Worm (Caenorhabditis elegans) whole organism, young adult: Measurements from ENCODE around the gene F28H6.6.

Experiments
- B0336.3 ChIP-seq: fragments of 200-800 bp; sonication (Bioruptor generic); IDR thresholded peaks from 2 replicates; pipeline ENCODE4 v1.3.6; 2022; ENCODE audit warnings: missing genetic modification characterization, missing compliant biosample characterization
- C06A6.2 ChIP-seq: fragments of 200-800 bp; sonication (Bioruptor generic); conservative IDR thresholded peaks from 2 replicates; pipeline ENCODE4 v1.3.6; 2022; ENCODE audit warnings: missing genetic modification characterization, missing compliant biosample characterization
- D2030.7 ChIP-seq: fragments of 200-800 bp; sonication (Bioruptor generic); IDR thresholded peaks from 2 replicates; pipeline ENCODE4 v1.3.6; 2022; ENCODE audit warnings: missing genetic modification reagents, missing genetic modification characterization, missing compliant biosample characterization
- F37B4.10 ChIP-seq: fragments of 200-800 bp; sonication (Bioruptor generic); IDR thresholded peaks from 2 replicates; pipeline ENCODE4 v1.3.6; 2022; ENCODE audit warnings: missing genetic modification characterization, missing compliant biosample characterization
- F55B11.4 ChIP-seq: sonication (generic microtip); optimal IDR thresholded peaks from 2 replicates; lab custom pipeline; 2016; ENCODE audit warnings: missing compliant biosample characterization, missing genetic modification characterization, borderline replicate concordance; ENCODE audit not compliant: insufficient read depth
- T07F8.4 ChIP-seq: sonication (generic microtip); optimal IDR thresholded peaks from 2 replicates; lab custom pipeline; 2016; ENCODE audit warnings: mild to moderate bottlenecking, missing genetic modification characterization, moderate library complexity, missing compliant biosample characterization
- Y53G8AR.9 ChIP-seq: fragments of 200-800 bp; sonication (Bioruptor generic); conservative IDR thresholded peaks from 2 replicates; pipeline ENCODE4 v1.3.6; 2022; ENCODE audit warnings: missing genetic modification reagents, missing genetic modification characterization, missing compliant biosample characterization
- Y56A3A.18 ChIP-seq: fragments of 200-800 bp; sonication (Bioruptor generic); IDR thresholded peaks from 2 replicates; pipeline ENCODE4 v1.3.6; 2022; ENCODE audit warnings: missing genetic modification reagents, missing genetic modification characterization, missing compliant biosample characterization
- Y79H2A.3 ChIP-seq: fragments of 200-800 bp; sonication (Bioruptor generic); conservative IDR thresholded peaks from 2 replicates; pipeline ENCODE4 v1.3.6; 2022; ENCODE audit warnings: missing genetic modification reagents, missing genetic modification characterization, missing compliant biosample characterization
- aptf-2 ChIP-seq: fragments of 200-800 bp; sonication (Bioruptor generic); conservative IDR thresholded peaks from 2 replicates; pipeline ENCODE4 v1.3.6; 2022; ENCODE audit warnings: missing genetic modification reagents, missing genetic modification characterization, missing compliant biosample characterization
- bed-1 ChIP-seq: fragments of 200-800 bp; sonication (Bioruptor generic); IDR thresholded peaks from 2 replicates; pipeline ENCODE4 v1.3.6; 2022; ENCODE audit warnings: missing genetic modification reagents, missing genetic modification characterization, missing compliant biosample characterization
- bed-2 ChIP-seq: fragments of 200-800 bp; sonication (Bioruptor generic); IDR thresholded peaks from 2 replicates; pipeline ENCODE4 v1.3.6; 2022; ENCODE audit warnings: missing genetic modification reagents, missing genetic modification characterization, missing compliant biosample characterization
- cebp-1 ChIP-seq, 2 experiments: fragments of 200-800 bp in 1 of 2; sonication (Bioruptor generic) in 1 of 2; sonication (generic microtip) in 1 of 2; IDR thresholded peaks in 1 of 2; optimal IDR thresholded peaks in 1 of 2; 2 replicates each; pipeline versions ENCODE4 v1.3.6 to Lab custom; 2017 to 2022; ENCODE audit warnings: missing compliant biosample characterization in 2 of 2, missing genetic modification characterization in 2 of 2, mild to moderate bottlenecking in 1 of 2, missing genetic modification reagents in 1 of 2, moderate library complexity in 1 of 2
- ceh-79 ChIP-seq: sonication (generic microtip); optimal IDR thresholded peaks from 2 replicates; lab custom pipeline; 2017; ENCODE audit warnings: mild to moderate bottlenecking, missing genetic modification characterization, missing compliant biosample characterization
- dpl-1 ChIP-seq: fragments of 150-350 bp; optimal IDR thresholded peaks from 2 replicates; lab custom pipeline; 2014; ENCODE audit warnings: missing biosample characterization, missing genetic modification reagents, missing genetic modification characterization
- egl-44 ChIP-seq: fragments of 200-800 bp; sonication (Bioruptor generic); IDR thresholded peaks from 2 replicates; pipeline ENCODE4 v1.3.6; 2022; ENCODE audit warnings: missing genetic modification reagents, missing genetic modification characterization, missing compliant biosample characterization
- fkh-3 ChIP-seq: sonication (generic microtip); optimal IDR thresholded peaks from 2 replicates; lab custom pipeline; 2016; ENCODE audit warnings: mild to moderate bottlenecking, missing genetic modification characterization, missing compliant biosample characterization
- gei-17 ChIP-seq: fragments of 200-800 bp; sonication (Bioruptor generic); optimal IDR thresholded peaks from 2 replicates; lab custom pipeline; 2018; ENCODE audit warnings: mild to moderate bottlenecking, missing genetic modification characterization, missing compliant biosample characterization
- hmg-1.2 ChIP-seq: fragments of 200-800 bp; sonication (Bioruptor generic); IDR thresholded peaks from 2 replicates; pipeline ENCODE4 v1.3.6; 2022; ENCODE audit warnings: missing genetic modification reagents, missing genetic modification characterization, missing compliant biosample characterization
- let-607 ChIP-seq, 2 experiments: fragments of 200-800 bp in 1 of 2; sonication (Bioruptor generic) in 1 of 2; sonication (generic microtip) in 1 of 2; optimal IDR thresholded peaks; 2 replicates each; lab custom pipeline; 2016 to 2018; ENCODE audit warnings: mild to moderate bottlenecking in 2 of 2, missing compliant biosample characterization in 2 of 2, missing genetic modification characterization in 2 of 2, moderate library complexity in 2 of 2, missing genotype in 1 of 2
- lin-35 ChIP-seq, 3 experiments: fragments of 150-350 bp in 2 of 3; sonication (generic microtip) in 1 of 3; optimal IDR thresholded peaks; 2 replicates each; lab custom pipeline; 2014 to 2018; ENCODE audit warnings: missing biosample characterization in 3 of 3, missing genetic modification characterization in 3 of 3, missing genetic modification reagents in 3 of 3
- madf-6 ChIP-seq: fragments of 200-800 bp; sonication (Bioruptor generic); IDR thresholded peaks from 2 replicates; pipeline ENCODE4 v1.3.6; 2022; ENCODE audit warnings: missing genetic modification reagents, missing genetic modification characterization, missing compliant biosample characterization
- mes-4 ChIP-seq: sonication (generic microtip); optimal IDR thresholded peaks from 2 replicates; lab custom pipeline; 2016; ENCODE audit warnings: missing genotype, missing genetic modification characterization, missing compliant biosample characterization
- nfya-2 ChIP-seq: fragments of 200-800 bp; sonication (Bioruptor generic); IDR thresholded peaks from 2 replicates; pipeline ENCODE4 v1.3.6; 2022; ENCODE audit warnings: missing genetic modification reagents, missing genetic modification characterization, missing compliant biosample characterization
- nhr-80 ChIP-seq: sonication (generic microtip); optimal IDR thresholded peaks from 2 replicates; lab custom pipeline; 2016; ENCODE audit warnings: missing genetic modification characterization, missing compliant biosample characterization
- rpc-1 ChIP-seq, 2 experiments: fragments of 150-350 bp in 1 of 2; sonication (generic microtip) in 1 of 2; optimal IDR thresholded peaks; 2 replicates each; lab custom pipeline; 2014 to 2018; ENCODE audit warnings: missing biosample characterization in 1 of 2, missing genetic modification characterization in 1 of 2, missing genetic modification reagents in 1 of 2, missing genotype in 1 of 2
- snpc-3.4 ChIP-seq: sonication (generic microtip); optimal IDR thresholded peaks from 2 replicates; lab custom pipeline; 2017; ENCODE audit warnings: missing genetic modification characterization, mild to moderate bottlenecking, missing compliant biosample characterization, antibody characterized with exemption, moderate library complexity, missing genotype, missing genetic modification reagents
- snpc-4 ChIP-seq, 5 experiments: fragments of 150-350 bp in 1 of 5; sonication (generic microtip) in 4 of 5; optimal IDR thresholded peaks; 2 replicates each; lab custom pipeline; 2014 to 2018; ENCODE audit warnings: missing genetic modification characterization in 5 of 5, missing biosample characterization in 3 of 5, antibody characterized with exemption in 2 of 5, mild to moderate bottlenecking in 2 of 5, missing compliant biosample characterization in 2 of 5, missing genotype in 2 of 5, moderate library complexity in 2 of 5, missing genetic modification reagents in 1 of 5
- sptf-2 ChIP-seq: fragments of 200-800 bp; sonication (Bioruptor generic); optimal IDR thresholded peaks from 2 replicates; lab custom pipeline; 2018; ENCODE audit warnings: mild to moderate bottlenecking, missing genetic modification characterization, missing compliant biosample characterization
- ztf-3 ChIP-seq: fragments of 200-800 bp; sonication (Bioruptor generic); optimal IDR thresholded peaks from 2 replicates; lab custom pipeline; 2018; ENCODE audit warnings: mild to moderate bottlenecking, missing genetic modification characterization, missing compliant biosample characterization

F28H6.6 gene

DNA sequence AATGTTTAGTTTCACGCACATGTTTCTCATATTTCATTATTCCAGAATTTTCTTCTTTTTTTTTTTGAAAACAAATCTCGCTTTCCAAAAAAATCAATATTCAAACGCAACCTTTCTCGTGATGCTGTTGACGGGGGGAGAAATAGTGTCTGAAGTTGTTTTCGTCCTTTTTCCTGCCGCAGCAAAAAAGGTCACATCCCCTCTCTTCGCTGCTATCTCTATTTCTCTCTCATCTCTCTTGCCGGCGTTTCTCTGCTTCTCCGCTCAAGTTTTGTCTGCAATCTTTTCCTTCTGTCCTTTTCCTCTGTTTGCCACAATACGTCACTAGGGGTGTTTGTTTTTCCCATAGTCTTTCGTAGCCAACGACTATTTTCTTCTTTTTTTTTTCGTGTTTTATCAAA lies 21.1 kb upstream of the F28H6.6 start (continued):
- TF ChIP-seq ztf-3, result no peak
- no peak for TF ChIP-seq D2030.7 (GFP tag; lab: Robert Waterston, UW)
- 0 out of 2 replicates have a peak, but pooled peaks have one; percentile 29 for TF ChIP-seq B0336.3 (GFP tag; lab: Robert Waterston, UW)
- TF ChIP-seq let-607 (tag; optimal IDR thresholded peaks at IDR 0.05; lab: Kevin White, UChicago), result no peak
- no peak for TF ChIP-seq sptf-2
- TF ChIP-seq mes-4 (tag; lab: Kevin White, UChicago), result no peak
- no peak for TF ChIP-seq F37B4.10 (GFP tag; lab: Robert Waterston, UW)
- no peak for TF ChIP-seq madf-6 (GFP tag; lab: Robert Waterston, UW)
- no peak for TF ChIP-seq Y79H2A.3 (GFP tag; lab: Robert Waterston, UW)
- TF ChIP-seq hmg-1.2 (GFP tag; lab: Robert Waterston, UW), result peak; percentile 67; the same call in 1 of the 2 replicates
- TF ChIP-seq egl-44 (GFP tag; lab: Robert Waterston, UW), result no peak
- TF ChIP-seq C06A6.2 (GFP tag; lab: Robert Waterston, UW), result no peak; the same call in 1 of the 2 replicates
- TF ChIP-seq snpc-3.4 (tag; lab: Kevin White, UChicago), result no peak
- TF ChIP-seq bed-1, result no peak

DNA sequence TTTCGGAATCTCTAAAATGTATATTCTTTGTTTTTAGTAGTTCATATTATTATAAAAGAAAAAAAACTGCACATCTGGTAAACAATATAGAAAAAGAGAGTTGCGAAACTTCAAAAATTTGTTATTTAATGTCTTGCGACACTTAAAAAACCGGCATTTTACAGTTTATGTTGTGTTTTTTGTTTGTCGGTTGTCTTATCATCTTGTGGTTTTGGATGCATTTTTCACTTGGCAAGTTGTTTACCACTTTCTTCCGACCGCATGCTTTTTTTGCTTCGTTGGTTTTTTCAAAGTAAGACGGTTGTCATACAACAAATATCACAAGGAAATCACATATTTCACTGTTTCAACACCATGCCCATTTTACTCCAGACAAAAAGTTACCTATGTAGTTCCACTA lies 20.0 kb upstream of the F28H6.6 start:
- no peak for TF ChIP-seq ceh-79 (tag; lab: Kevin White, UChicago)
- TF ChIP-seq cebp-1 (GFP tag; IDR thresholded peaks at IDR 0.05; lab: Robert Waterston, UW), result peak; percentile 80
- TF ChIP-seq cebp-1 (tag; optimal IDR thresholded peaks at IDR 0.05; lab: Kevin White, UChicago), result peak; percentile 90
- TF ChIP-seq F55B11.4 (tag; lab: Kevin White, UChicago), result no peak
- no peak for TF ChIP-seq snpc-4 (GFP tag; optimal IDR thresholded peaks at IDR 0.05; lab: Kevin White, UChicago)
- peak in 2 of 4 experiments; percentile 1 to 14 for TF ChIP-seq snpc-4 (tag; optimal IDR thresholded peaks at IDR 0.05; lab: Kevin White, UChicago)

DNA sequence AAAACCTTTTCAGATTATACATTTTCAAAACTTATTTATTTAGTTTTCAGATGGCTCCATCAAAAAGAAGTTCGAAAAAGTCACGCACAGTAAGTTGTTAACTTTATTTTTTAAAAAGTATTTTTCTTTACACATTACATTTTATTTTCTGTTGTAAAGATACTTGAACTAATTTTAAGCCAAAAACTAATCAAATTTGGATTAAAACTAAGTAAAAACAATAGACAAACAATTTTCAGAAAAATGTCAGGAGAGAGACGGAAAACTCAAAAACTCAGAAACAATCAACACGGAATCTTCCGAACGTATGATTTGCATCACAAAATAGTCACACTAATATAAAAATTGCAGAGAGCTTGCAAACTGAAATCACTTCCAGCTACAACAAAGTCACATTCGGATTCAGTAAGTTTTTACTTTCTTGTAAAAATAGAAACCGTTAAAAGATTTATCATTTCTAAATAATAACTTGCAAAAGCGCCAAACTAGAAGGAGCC lies 16.3 kb upstream of the F28H6.6 start, which contains the start of gene ceh-89:
Gene ceh-89 (plus strand): TSS at position 51 of the 497 bp plus-strand sequence.
- TF ChIP-seq mes-4 (tag; lab: Kevin White, UChicago) (no peak), nfya-2 (GFP tag; lab: Robert Waterston, UW) (no peak), gei-17 (GFP tag; lab: Kevin White, UChicago) (no peak), dpl-1 (GFP tag; lab: Kevin White, UChicago) (no peak), lin-35 (GFP tag; optimal IDR thresholded peaks at IDR 0.05; lab: Kevin White, UChicago) (no peak)

DNA sequence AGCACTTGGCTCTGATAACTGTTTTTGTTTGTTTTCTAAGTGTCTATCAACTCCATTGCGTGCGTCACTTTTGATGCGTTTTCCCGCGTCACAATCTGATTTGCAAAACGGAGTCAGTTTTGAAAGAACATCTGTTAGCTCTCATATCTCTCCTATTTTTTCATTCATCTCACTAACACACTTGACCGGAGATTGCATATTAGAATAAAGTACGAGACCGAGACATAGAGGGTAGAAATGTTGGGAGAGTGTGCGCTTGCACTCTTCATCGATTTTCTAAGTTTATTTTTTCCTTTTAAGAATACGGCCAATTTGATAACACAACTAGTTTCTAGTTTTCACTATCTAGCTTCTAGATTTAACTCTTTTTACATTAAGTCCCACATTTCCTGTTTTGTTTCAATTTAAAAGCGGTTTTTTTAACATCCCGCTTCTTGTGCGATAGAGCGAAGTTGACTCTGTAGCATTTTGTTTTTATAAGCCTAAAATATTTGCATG lies 15.7 kb upstream of the F28H6.6 start:
- TF ChIP-seq Y56A3A.18 (GFP tag; lab: Robert Waterston, UW), result no peak
- no peak for TF ChIP-seq Y53G8AR.9
- no peak for TF ChIP-seq F37B4.10 (GFP tag; lab: Robert Waterston, UW)
- TF ChIP-seq bed-1, result no peak
- no peak for TF ChIP-seq ceh-79 (tag; lab: Kevin White, UChicago)
- TF ChIP-seq, all 124 proteins: peak for 0

DNA sequence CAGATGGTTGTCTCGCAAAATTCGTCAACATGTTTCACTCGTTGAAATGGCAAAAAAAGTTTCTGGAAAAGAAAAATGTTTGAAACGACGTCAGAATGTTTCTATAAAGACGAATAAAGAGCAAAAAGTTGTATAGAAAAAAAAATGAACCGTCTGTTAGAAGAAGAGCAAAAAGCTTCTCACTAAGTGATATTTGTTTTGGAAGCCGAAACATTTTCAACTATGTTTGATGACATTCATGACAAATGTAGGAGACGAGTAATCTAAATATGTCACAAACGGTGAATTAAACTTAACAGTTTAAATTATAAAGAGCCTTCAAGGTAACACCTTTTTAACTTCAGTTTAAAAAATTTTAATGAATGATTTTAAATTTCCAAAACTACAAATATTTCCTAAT lies 14.4 kb upstream of the F28H6.6 start, which contains the start of gene nkat-1:
Gene nkat-1 (minus strand): TSS at position 101 of the 400 bp plus-strand sequence.
- no peak for TF ChIP-seq nhr-80 (tag; lab: Kevin White, UChicago)
- TF ChIP-seq aptf-2 (GFP tag; lab: Robert Waterston, UW), result no peak
- no peak for TF ChIP-seq T07F8.4 (tag; lab: Kevin White, UChicago)
- no peak for TF ChIP-seq rpc-1 (optimal IDR thresholded peaks at IDR 0.05; lab: Kevin White, UChicago)
- no peak for TF ChIP-seq rpc-1 (tag; optimal IDR thresholded peaks at IDR 0.05; lab: Kevin White, UChicago)
- no peak for TF ChIP-seq bed-2 (GFP tag; lab: Robert Waterston, UW)
- TF ChIP-seq fkh-3, result no peak
